Fruit fly (Drosophila melanogaster): ENCODE measurements around the gene dimm.

DNA sequence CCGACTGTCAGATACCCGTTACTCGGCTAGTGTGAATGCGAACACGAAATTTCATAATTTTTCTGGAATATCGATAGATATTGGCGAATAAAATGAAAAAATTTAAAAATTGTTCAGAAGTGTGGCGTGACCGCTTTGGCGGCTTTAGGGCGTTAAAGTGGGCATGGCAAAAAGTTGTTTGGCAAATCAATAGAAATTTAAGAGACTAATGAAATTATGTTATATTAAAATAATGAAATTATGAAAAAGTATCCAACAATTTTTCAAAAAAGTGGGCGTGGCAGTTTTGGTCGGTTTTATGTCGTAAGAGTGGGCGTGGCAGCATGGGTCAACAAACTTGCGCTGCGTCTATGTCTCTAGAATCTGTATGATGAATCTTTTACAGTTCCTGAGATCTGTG, 29.5 kb upstream of the dimm start:
- no peak for TF ChIP-seq Smox (GFP tag; optimal IDR thresholded peaks at IDR 0.05)
- no peak for TF ChIP-seq Eip75B (GFP tag; optimal IDR thresholded peaks at IDR 0.05)
- no peak for TF ChIP-seq CG3919 (GFP tag; optimal IDR thresholded peaks at IDR 0.05)
- TF ChIP-seq Blimp-1 (GFP tag; optimal IDR thresholded peaks at IDR 0.05), result no peak
- no peak for TF ChIP-seq dsx (GFP tag; optimal IDR thresholded peaks at IDR 0.05; ENCODE audit: poor library complexity, severe bottlenecking)
- no peak for TF ChIP-seq CG11902 (GFP tag; optimal IDR thresholded peaks at IDR 0.05)
- TF ChIP-seq Lpt (GFP tag; optimal IDR thresholded peaks at IDR 0.05), result no peak
- TF ChIP-seq CG9139 (GFP tag; optimal IDR thresholded peaks at IDR 0.05), result no peak

Data from whole organism, prepupa.